Worm (Caenorhabditis elegans): ENCODE data around the gene twk-35.

- peak; percentile 68 to 70 for TF ChIP-seq efl-1 (optimal IDR thresholded peaks at IDR 0.05)
- TF ChIP-seq efl-1 (GFP tag; optimal IDR thresholded peaks at IDR 0.05 in 1 of 2), result peak; percentile 70 to 95
- no peak for TF ChIP-seq unc-98 (GFP tag; IDR thresholded peaks at IDR 0.05)
- TF ChIP-seq nhr-12 (tag; optimal IDR thresholded peaks at IDR 0.05), result no peak
- peak; percentile 50 to 71 (median 70) for TF ChIP-seq dpl-1 (GFP tag; optimal IDR thresholded peaks at IDR 0.05)
- TF ChIP-seq nhr-28 (tag; optimal IDR thresholded peaks at IDR 0.05), result no peak
These were observed 17.1 kb upstream of the twk-35 start, which contains the start of the genes F31D4.2 and fkb-6 for ce11 chrV:20845524-20846208.

Measured in whole organism, L1 larva.